Worm (Caenorhabditis elegans) whole organism, mixed stage, embryonic: ENCODE measurements around the gene B0228.6.

Experiments used
- M03D4.4 ChIP-seq: sonication (generic microtip); optimal IDR thresholded peaks from 2 replicates; lab custom pipeline; 2017; ENCODE audit warnings: mild to moderate bottlenecking, missing genetic modification characterization, missing compliant biosample characterization
- blmp-1 ChIP-seq: fragments of 150-350 bp; optimal IDR thresholded peaks from 2 replicates; lab custom pipeline; 2014; ENCODE audit warnings: missing biosample characterization, missing genetic modification characterization
- elt-1 ChIP-seq: sonication (generic microtip); optimal IDR thresholded peaks from 2 replicates; lab custom pipeline; 2017; ENCODE audit warnings: missing genetic modification characterization, mild to moderate bottlenecking, missing compliant biosample characterization, antibody characterized with exemption, moderate library complexity, borderline replicate concordance; ENCODE audit not compliant: insufficient read depth
- elt-3 ChIP-seq: fragments of 150-350 bp; optimal IDR thresholded peaks from 2 replicates; lab custom pipeline; 2014; ENCODE audit warnings: missing biosample characterization, missing genetic modification characterization
- flh-1 ChIP-seq: fragments of 200-800 bp; sonication (Bioruptor generic); optimal IDR thresholded peaks from 2 replicates; lab custom pipeline; 2018; ENCODE audit warnings: mild to moderate bottlenecking, missing genetic modification characterization, moderate library complexity, missing compliant biosample characterization
- lin-13 ChIP-seq: fragments of 150-350 bp; optimal IDR thresholded peaks from 2 replicates; lab custom pipeline; 2014; ENCODE audit warnings: missing biosample characterization, missing genetic modification characterization
- mep-1 ChIP-seq: fragments of 150-350 bp; optimal IDR thresholded peaks from 2 replicates; lab custom pipeline; 2017; ENCODE audit warnings: missing biosample characterization, missing genetic modification reagents, missing genetic modification characterization, inconsistent platforms
- nhr-237 ChIP-seq: fragments of 150-350 bp; optimal IDR thresholded peaks from 2 replicates; lab custom pipeline; 2014; ENCODE audit warnings: missing biosample characterization, missing genetic modification characterization
- pha-4 ChIP-seq: fragments of 150-350 bp; optimal IDR thresholded peaks from 2 replicates; lab custom pipeline; 2018; ENCODE audit warnings: missing biosample characterization, missing genetic modification reagents, missing genetic modification characterization
- snpc-4 ChIP-seq: fragments of 150-350 bp; optimal IDR thresholded peaks from 2 replicates; lab custom pipeline; 2014; ENCODE audit warnings: missing biosample characterization, missing genetic modification characterization
- sptf-1 ChIP-seq: sonication (generic microtip); optimal IDR thresholded peaks from 2 replicates; lab custom pipeline; 2017; ENCODE audit warnings: mild to moderate bottlenecking, missing genetic modification characterization, moderate library complexity, missing compliant biosample characterization
- unc-120 ChIP-seq: sonication (generic microtip); optimal IDR thresholded peaks from 2 replicates; lab custom pipeline; 2017; ENCODE audit warnings: missing genetic modification characterization, missing compliant biosample characterization; ENCODE audit not compliant: poor library complexity, severe bottlenecking
- unc-62 ChIP-seq: fragments of 150-350 bp; optimal IDR thresholded peaks from 2 replicates; lab custom pipeline; 2014; ENCODE audit warnings: missing biosample characterization, missing genetic modification reagents, missing genetic modification characterization
- ztf-11 ChIP-seq: fragments of 150-350 bp; optimal IDR thresholded peaks from 2 replicates; lab custom pipeline; 2014; ENCODE audit warnings: missing biosample characterization, missing genetic modification characterization

DNA sequence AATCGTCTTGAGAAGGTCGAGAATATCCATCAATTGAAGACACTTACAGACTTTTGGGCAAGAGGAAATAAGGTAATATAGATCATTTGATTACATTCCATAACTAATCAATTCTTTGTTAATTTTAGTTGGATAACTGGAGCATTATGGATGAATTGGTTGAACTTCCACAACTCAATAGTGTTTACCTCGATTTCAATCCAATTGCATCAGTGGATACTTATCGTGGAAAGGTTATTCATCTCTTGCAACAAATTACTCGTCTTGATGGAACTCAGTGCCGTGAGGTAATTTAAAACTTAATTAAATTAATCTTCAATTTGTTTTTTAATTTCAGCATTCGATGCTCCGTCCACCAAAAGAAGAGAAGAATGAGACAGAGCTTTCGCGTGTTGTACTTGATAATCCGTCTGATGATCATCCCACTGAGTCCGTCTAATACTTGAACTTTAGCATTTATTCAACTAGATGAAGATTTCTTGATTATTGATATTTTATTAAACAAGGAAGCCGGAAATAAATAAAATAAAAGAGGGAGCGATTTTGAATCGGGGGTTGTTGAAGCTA is 18.5 kb upstream of the B0228.6 start:
- TF ChIP-seq elt-3 (tag; lab: Kevin White, UChicago) (no peak), sptf-1 (tag; lab: Kevin White, UChicago) (no peak), unc-120 (tag; lab: Kevin White, UChicago) (no peak), ztf-11 (tag; lab: Kevin White, UChicago) (no peak), blmp-1 (tag; lab: Kevin White, UChicago) (no peak), nhr-237 (no peak), flh-1 (GFP tag; lab: Kevin White, UChicago) (no peak), snpc-4 (tag; lab: Kevin White, UChicago) (no peak), lin-13 (tag; lab: Kevin White, UChicago) (no peak), unc-62 (GFP tag; lab: Kevin White, UChicago) (no peak), elt-1 (tag; lab: Kevin White, UChicago) (no peak), mep-1 (no peak), pha-4 (no peak), M03D4.4 (tag; lab: Kevin White, UChicago) (no peak)
